Fruit fly (Drosophila melanogaster): ENCODE results near the gene CG10462.

DNA sequence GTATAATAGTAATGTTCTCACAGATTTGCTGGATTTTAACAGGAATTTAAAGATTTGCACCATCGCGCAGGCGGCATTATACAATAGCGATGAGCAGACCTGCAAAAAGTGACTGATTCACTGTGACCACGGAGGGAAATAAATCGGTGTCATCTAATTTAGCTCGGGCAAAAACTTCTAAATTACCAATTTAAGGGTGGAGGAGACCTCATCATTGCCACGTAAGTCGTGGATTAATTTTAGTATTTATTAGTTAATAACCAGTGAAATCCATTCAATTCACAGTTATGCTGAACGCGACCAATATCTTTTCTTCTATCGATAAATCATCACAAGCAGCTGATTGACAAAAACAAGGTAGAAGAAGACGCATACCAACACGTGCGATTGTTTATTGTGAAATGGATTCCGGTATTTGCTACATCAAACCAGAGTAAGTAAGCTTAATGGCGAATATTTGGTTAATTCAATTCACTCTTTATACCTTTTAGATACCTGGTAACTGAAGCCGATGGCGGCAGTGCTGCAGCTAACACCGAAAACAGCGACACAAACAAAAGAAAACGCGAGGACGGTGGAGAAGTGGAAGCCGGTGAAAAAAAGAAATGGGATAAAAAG lies 22.8 kb upstream of the CG10462 start, which contains the start of the genes CG10628 and Dus3:
- TF ChIP-seq cic (GFP tag; optimal IDR thresholded peaks at IDR 0.05) (peak; percentile 20), Mnt (GFP tag; optimal IDR thresholded peaks at IDR 0.05) (peak; percentile 98), Hr96 (GFP tag; optimal IDR thresholded peaks at IDR 0.05) (peak; percentile 80), CG5204 (GFP tag; optimal IDR thresholded peaks at IDR 0.05) (peak; percentile 88), Clk (GFP tag; optimal IDR thresholded peaks at IDR 0.05) (peak; percentile 72), kay (GFP tag; ENCODE audit: borderline replicate concordance) (no peak), pad (GFP tag; optimal IDR thresholded peaks at IDR 0.05) (peak; percentile 62), CG1620 (GFP tag; optimal IDR thresholded peaks at IDR 0.05) (peak; percentile 81), bab1 (GFP tag; optimal IDR thresholded peaks at IDR 0.05) (peak; percentile 82), Crg-1 (GFP tag; optimal IDR thresholded peaks at IDR 0.05) (peak; percentile 62), CG33017 (tag; optimal IDR thresholded peaks at IDR 0.05) (peak; percentile 81), tj (GFP tag; optimal IDR thresholded peaks at IDR 0.05) (peak; percentile 60), CG7101 (tag; optimal IDR thresholded peaks at IDR 0.05) (peak; percentile 86)
